Fruit fly (Drosophila melanogaster) whole organism, pupa: ENCODE data around the gene Brf.

Experiments used
- CG13204 ChIP-seq: fragments of 200-800 bp; sonication (Bioruptor generic); optimal IDR thresholded peaks from 2 replicates; lab custom pipeline; 2018; ENCODE audit warnings: missing biosample characterization, mild to moderate bottlenecking, missing genetic modification characterization, moderate library complexity
- CG17806 ChIP-seq: fragments of 200-800 bp; sonication (Bioruptor generic); optimal IDR thresholded peaks from 2 replicates; lab custom pipeline; 2018; ENCODE audit warnings: missing biosample characterization, mild to moderate bottlenecking, missing genetic modification characterization, moderate library complexity
- CG32121 ChIP-seq: fragments of 200-800 bp; sonication (Bioruptor generic); IDR thresholded peaks from 2 replicates; pipeline ENCODE4 v1.3.6; 2022; ENCODE audit warnings: missing biosample characterization, missing genetic modification characterization
- CG34367 ChIP-seq: fragments of 200-800 bp; sonication (Bioruptor generic); optimal IDR thresholded peaks from 2 replicates; lab custom pipeline; 2018; ENCODE audit warnings: missing biosample characterization, mild to moderate bottlenecking, missing genetic modification characterization
- CG4496 ChIP-seq: fragments of 200-800 bp; sonication (Bioruptor generic); IDR thresholded peaks from 3 replicates; pipeline ENCODE4 v1.3.6; 2022; ENCODE audit warnings: missing biosample characterization, missing genetic modification characterization
- CG8159 ChIP-seq: fragments of 200-800 bp; sonication (Bioruptor generic); optimal IDR thresholded peaks from 3 replicates; lab custom pipeline; 2018; ENCODE audit warnings: missing biosample characterization, mild to moderate bottlenecking, missing genetic modification characterization, moderate library complexity
- D1 ChIP-seq: fragments of 200-800 bp; sonication (Bioruptor generic); optimal IDR thresholded peaks from 2 replicates; lab custom pipeline; 2018; ENCODE audit warnings: missing biosample characterization, mild to moderate bottlenecking, missing genetic modification characterization, moderate library complexity
- EcR ChIP-seq: fragments of 200-800 bp; sonication (Bioruptor generic); optimal IDR thresholded peaks from 3 replicates; lab custom pipeline; 2019; ENCODE audit warnings: missing biosample characterization, missing genetic modification characterization, mild to moderate bottlenecking, moderate library complexity, missing genetic modification reagents
- Ets98B ChIP-seq: fragments of 200-800 bp; sonication (Bioruptor generic); IDR thresholded peaks from 2 replicates; pipeline ENCODE4 v1.3.6; 2022; ENCODE audit warnings: missing biosample characterization, missing genetic modification characterization
- Pif1A ChIP-seq: fragments of 200-800 bp; sonication (Bioruptor generic); optimal IDR thresholded peaks from 3 replicates; lab custom pipeline; 2016; ENCODE audit warnings: missing biosample characterization, missing genetic modification characterization
- Pif1B ChIP-seq: fragments of 200-800 bp; sonication (Bioruptor generic); optimal IDR thresholded peaks from 3 replicates; lab custom pipeline; 2016; ENCODE audit warnings: missing biosample characterization, missing genetic modification characterization
- Snoo ChIP-seq: fragments of 200-800 bp; sonication (Bioruptor generic); optimal IDR thresholded peaks from 3 replicates; lab custom pipeline; 2017; ENCODE audit warnings: missing biosample characterization, mild to moderate bottlenecking, missing genetic modification characterization, inconsistent platforms
- fd96Ca ChIP-seq: fragments of 200-800 bp; sonication (Bioruptor generic); IDR thresholded peaks from 3 replicates; pipeline ENCODE4 v1.3.6; 2022; ENCODE audit warnings: missing biosample characterization, missing genetic modification characterization
- gl ChIP-seq: fragments of 200-800 bp; sonication (Bioruptor generic); optimal IDR thresholded peaks from 2 replicates; lab custom pipeline; 2018; ENCODE audit warnings: missing biosample characterization, mild to moderate bottlenecking, missing genetic modification characterization

DNA sequence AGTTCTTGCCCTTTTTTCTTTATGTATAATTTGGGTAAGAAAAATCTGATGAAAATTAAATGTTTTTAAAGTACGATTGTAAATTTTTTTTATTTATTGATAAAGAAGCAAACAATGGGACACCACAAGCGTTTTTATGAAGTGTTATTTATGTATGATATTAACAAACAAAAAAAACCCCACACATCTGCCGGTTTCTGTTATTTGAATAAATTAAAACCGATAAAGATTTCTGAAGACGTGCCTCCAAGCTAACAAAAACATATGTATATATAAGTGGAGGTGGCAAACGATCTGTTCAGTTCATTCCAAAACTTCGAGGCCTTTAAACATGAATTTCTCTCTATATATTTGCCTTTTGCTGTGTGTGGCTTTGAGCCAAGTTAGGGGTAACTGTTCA, 22.5 kb upstream of the Brf start, which contains the start of gene CG42822:
- TF ChIP-seq Pif1B (GFP tag; lab: Kevin White, UChicago) (no peak), CG17806 (no peak), CG13204 (GFP tag; lab: Kevin White, UChicago) (no peak), D1 (no peak), Ets98B (GFP tag; lab: Robert Waterston, UW) (no peak), gl (tag; lab: Kevin White, UChicago) (no peak), CG32121 (GFP tag; lab: Robert Waterston, UW) (no peak), Pif1A (GFP tag; lab: Kevin White, UChicago) (no peak), EcR (GFP tag; lab: Kevin White, UChicago) (no peak), CG34367 (no peak), CG8159 (tag; lab: Kevin White, UChicago) (no peak), CG4496 (no peak), fd96Ca (GFP tag; lab: Robert Waterston, UW) (no peak), Snoo (tag; lab: Kevin White, UChicago) (no peak)
